Fruit fly (Drosophila melanogaster) whole organism, prepupa: ENCODE measurements around the gene MED22.

Source experiments
- Blimp-1 ChIP-seq: fragments of 200-800 bp; sonication (Bioruptor generic); optimal IDR thresholded peaks from 3 replicates; lab custom pipeline; 2017; ENCODE audit warnings: missing biosample characterization, missing genetic modification characterization, mild to moderate bottlenecking, moderate library complexity, missing genetic modification reagents
- CG10631 ChIP-seq: fragments of 200-800 bp; sonication (Bioruptor generic); optimal IDR thresholded peaks from 2 replicates; lab custom pipeline; 2016; ENCODE audit warnings: missing biosample characterization, missing genetic modification characterization
- CG11294 ChIP-seq: fragments of 200-800 bp; sonication (Bioruptor generic); IDR thresholded peaks from 2 replicates; pipeline ENCODE4 v1.3.6; 2022; ENCODE audit warnings: missing biosample characterization, missing genetic modification characterization
- CG11762 ChIP-seq: fragments of 200-800 bp; sonication (Bioruptor generic); optimal IDR thresholded peaks from 3 replicates; lab custom pipeline; 2016; ENCODE audit warnings: missing biosample characterization, missing genetic modification characterization; ENCODE audit not compliant: insufficient read depth
- CG11902 ChIP-seq: fragments of 200-800 bp; sonication (Bioruptor generic); optimal IDR thresholded peaks from 3 replicates; lab custom pipeline; 2016; ENCODE audit warnings: missing biosample characterization, missing genetic modification characterization
- CG1621 ChIP-seq: fragments of 200-800 bp; sonication (Bioruptor generic); optimal IDR thresholded peaks from 3 replicates; lab custom pipeline; 2018; ENCODE audit warnings: missing biosample characterization, mild to moderate bottlenecking, missing genetic modification characterization
- CG16779 ChIP-seq: fragments of 200-800 bp; sonication (Bioruptor generic); optimal IDR thresholded peaks from 3 replicates; lab custom pipeline; 2017; ENCODE audit warnings: missing biosample characterization, mild to moderate bottlenecking, missing genetic modification characterization
- CG31627 ChIP-seq: fragments of 200-800 bp; sonication (Bioruptor generic); optimal IDR thresholded peaks from 3 replicates; lab custom pipeline; 2016; ENCODE audit warnings: missing biosample characterization, missing genetic modification characterization
- CG4318 ChIP-seq: fragments of 200-800 bp; sonication (Bioruptor generic); optimal IDR thresholded peaks from 3 replicates; lab custom pipeline; 2017; ENCODE audit warnings: missing biosample characterization, mild to moderate bottlenecking, missing genetic modification characterization
- CG6276 ChIP-seq: fragments of 200-800 bp; sonication (Bioruptor generic); optimal IDR thresholded peaks from 2 replicates; lab custom pipeline; 2017; ENCODE audit warnings: missing biosample characterization, mild to moderate bottlenecking, missing genetic modification characterization
- CG6792 ChIP-seq: fragments of 200-800 bp; sonication (Bioruptor generic); optimal IDR thresholded peaks from 3 replicates; lab custom pipeline; 2016; ENCODE audit warnings: missing biosample characterization, missing genetic modification characterization
- CG6808 ChIP-seq: fragments of 200-800 bp; sonication (Bioruptor generic); optimal IDR thresholded peaks from 3 replicates; lab custom pipeline; 2017; ENCODE audit warnings: missing biosample characterization, missing genetic modification characterization, mild to moderate bottlenecking, moderate library complexity, missing genetic modification reagents
- CG6854 ChIP-seq: fragments of 200-800 bp; sonication (Bioruptor generic); optimal IDR thresholded peaks from 2 replicates; lab custom pipeline; 2017; ENCODE audit warnings: missing biosample characterization, mild to moderate bottlenecking, missing genetic modification characterization
- CG8119 ChIP-seq: fragments of 200-800 bp; sonication (Bioruptor generic); IDR thresholded peaks from 3 replicates; pipeline ENCODE4 v1.3.6; 2022; ENCODE audit warnings: missing biosample characterization, missing genetic modification characterization
- CG8319 ChIP-seq: fragments of 200-800 bp; sonication (Bioruptor generic); optimal IDR thresholded peaks from 3 replicates; lab custom pipeline; 2016; ENCODE audit warnings: missing biosample characterization, missing genetic modification characterization
- CG8632 ChIP-seq: fragments of 200-800 bp; sonication (Bioruptor generic); optimal IDR thresholded peaks from 3 replicates; lab custom pipeline; 2016; ENCODE audit warnings: missing biosample characterization, missing genetic modification characterization
- Eip93F ChIP-seq: fragments of 200-800 bp; sonication (Bioruptor generic); optimal IDR thresholded peaks from 2 replicates; lab custom pipeline; 2016; ENCODE audit warnings: missing biosample characterization, mild to moderate bottlenecking, missing genetic modification characterization
- Ets21C ChIP-seq: fragments of 200-800 bp; sonication (Bioruptor generic); optimal IDR thresholded peaks from 3 replicates; lab custom pipeline; 2016; ENCODE audit warnings: missing biosample characterization, missing genetic modification characterization
- Ets96B ChIP-seq: fragments of 200-800 bp; optimal IDR thresholded peaks from 2 replicates; lab custom pipeline; 2019; ENCODE audit warnings: missing biosample characterization, mild to moderate bottlenecking, missing genetic modification characterization, moderate library complexity
- Gug ChIP-seq: fragments of 200-800 bp; sonication (Bioruptor generic); IDR thresholded peaks from 2 replicates; pipeline ENCODE4 v1.3.6; 2022; ENCODE audit warnings: missing biosample characterization, missing genetic modification characterization
- Hr38 ChIP-seq: sonication (Bioruptor generic); optimal IDR thresholded peaks from 2 replicates; lab custom pipeline; 2016; ENCODE audit warnings: missing biosample characterization, missing genetic modification characterization
- Hr39 ChIP-seq: fragments of 200-800 bp; sonication (Bioruptor generic); optimal IDR thresholded peaks from 2 replicates; lab custom pipeline; 2016; ENCODE audit warnings: missing biosample characterization, missing genetic modification characterization
- Hr4 ChIP-seq: fragments of 200-800 bp; sonication (Bioruptor generic); optimal IDR thresholded peaks from 3 replicates; lab custom pipeline; 2016; ENCODE audit warnings: missing biosample characterization, missing genetic modification characterization
- Lpt ChIP-seq: fragments of 200-800 bp; sonication (Bioruptor generic); optimal IDR thresholded peaks from 3 replicates; lab custom pipeline; 2016; ENCODE audit warnings: missing biosample characterization, missing genetic modification characterization
- Smox ChIP-seq: fragments of 200-800 bp; sonication (Bioruptor generic); optimal IDR thresholded peaks from 3 replicates; lab custom pipeline; 2016; ENCODE audit warnings: missing biosample characterization, missing genetic modification characterization
- Sox102F ChIP-seq: fragments of 200-800 bp; sonication (Bioruptor generic); optimal IDR thresholded peaks from 2 replicates; lab custom pipeline; 2016; ENCODE audit warnings: missing biosample characterization, mild to moderate bottlenecking, missing genetic modification characterization
- Sox14 ChIP-seq: fragments of 200-800 bp; sonication (Bioruptor generic); optimal IDR thresholded peaks from 3 replicates; lab custom pipeline; 2016; ENCODE audit warnings: missing biosample characterization, missing genetic modification characterization
- Sox15 ChIP-seq: fragments of 200-800 bp; sonication (Bioruptor generic); optimal IDR thresholded peaks from 3 replicates; lab custom pipeline; 2016; ENCODE audit warnings: missing biosample characterization, missing genetic modification characterization
- achi ChIP-seq: fragments of 200-800 bp; sonication (Bioruptor generic); optimal IDR thresholded peaks from 3 replicates; lab custom pipeline; 2016; ENCODE audit warnings: missing biosample characterization, missing genetic modification characterization
- cyc ChIP-seq: fragments of 200-800 bp; sonication (Bioruptor generic); optimal IDR thresholded peaks from 3 replicates; lab custom pipeline; 2016; ENCODE audit warnings: missing biosample characterization, missing genetic modification characterization
- dsx ChIP-seq: fragments of 200-800 bp; optimal IDR thresholded peaks from 3 replicates; lab custom pipeline; 2019; ENCODE audit warnings: missing biosample characterization, mild to moderate bottlenecking, missing genetic modification characterization, moderate library complexity; ENCODE audit not compliant: poor library complexity, severe bottlenecking
- eg ChIP-seq: fragments of 200-800 bp; sonication (Bioruptor generic); IDR thresholded peaks from 3 replicates; pipeline ENCODE4 v1.3.6; 2022; ENCODE audit warnings: missing biosample characterization, missing genetic modification characterization
- fd85E ChIP-seq: fragments of 200-800 bp; sonication (Bioruptor generic); optimal IDR thresholded peaks from 3 replicates; lab custom pipeline; 2016; ENCODE audit warnings: missing biosample characterization, missing genetic modification characterization
- fkh ChIP-seq: fragments of 200-800 bp; sonication (Bioruptor generic); optimal IDR thresholded peaks from 3 replicates; lab custom pipeline; 2017; ENCODE audit warnings: missing biosample characterization, mild to moderate bottlenecking, missing genetic modification characterization, moderate library complexity
- net ChIP-seq: fragments of 200-800 bp; sonication (Bioruptor generic); optimal IDR thresholded peaks from 3 replicates; lab custom pipeline; 2016; ENCODE audit warnings: missing biosample characterization, missing genetic modification characterization
- salr ChIP-seq, 2 experiments: fragments of 200-800 bp; sonication (Bioruptor generic); optimal IDR thresholded peaks; 3 replicates each; lab custom pipeline; 2016 to 2018; ENCODE audit warnings: missing biosample characterization in 2 of 2, missing genetic modification characterization in 2 of 2, mild to moderate bottlenecking in 1 of 2
- spab ChIP-seq: fragments of 200-800 bp; sonication (Bioruptor generic); optimal IDR thresholded peaks from 2 replicates; lab custom pipeline; 2017; ENCODE audit warnings: missing biosample characterization, mild to moderate bottlenecking, missing genetic modification characterization, missing genetic modification reagents
- ss ChIP-seq, 2 experiments: fragments of 200-800 bp; sonication (Bioruptor generic); optimal IDR thresholded peaks; 2 replicates in 1 of 2; 3 replicates in 1 of 2; lab custom pipeline; 2017 to 2018; ENCODE audit warnings: mild to moderate bottlenecking in 2 of 2, missing biosample characterization in 2 of 2, missing genetic modification characterization in 2 of 2, moderate library complexity in 1 of 2
- svp ChIP-seq: fragments of 200-800 bp; sonication (Bioruptor generic); peaks from one replicate; lab custom pipeline; 2016; ENCODE audit warnings: missing biosample characterization, missing genetic modification characterization
- topi ChIP-seq: fragments of 200-800 bp; sonication (Bioruptor generic); optimal IDR thresholded peaks from 3 replicates; lab custom pipeline; 2016; ENCODE audit warnings: missing biosample characterization, missing genetic modification characterization
- vri ChIP-seq: fragments of 200-800 bp; sonication (Bioruptor generic); optimal IDR thresholded peaks from 3 replicates; lab custom pipeline; 2016; ENCODE audit warnings: missing biosample characterization, mild to moderate bottlenecking, missing genetic modification characterization

MED22 gene

DNA sequence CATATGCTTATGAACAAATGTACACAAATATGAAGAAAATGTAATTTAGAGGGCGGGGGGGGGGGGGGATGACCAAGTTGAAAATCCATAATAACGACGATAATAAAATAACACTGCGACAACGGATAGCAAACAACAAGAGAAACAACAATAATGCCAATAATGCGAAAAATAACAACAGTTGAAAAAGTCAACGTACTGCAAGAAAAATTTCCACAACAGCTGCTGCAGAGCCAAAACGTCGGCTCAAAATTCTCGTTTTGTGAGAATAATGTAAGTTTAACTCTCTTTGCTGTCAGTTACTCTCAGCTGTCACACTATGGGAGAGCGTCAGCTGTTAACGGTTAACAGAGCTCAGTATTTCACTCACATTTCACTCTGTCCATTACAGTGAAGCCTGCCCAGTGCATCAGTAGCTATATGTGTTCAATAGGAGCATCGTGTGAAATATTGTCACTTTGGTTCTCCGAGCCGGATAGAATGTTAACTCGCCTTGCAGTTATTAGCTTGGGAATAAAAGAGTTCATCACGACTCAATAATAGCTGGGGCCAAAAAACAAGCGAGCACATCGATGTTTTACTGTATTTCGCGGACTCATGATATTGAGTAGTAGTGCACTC is 27.1 kb upstream of the MED22 start (continued):
- TF ChIP-seq Blimp-1 (GFP tag; lab: Kevin White, UChicago) (peak; percentile 66), achi (GFP tag; lab: Kevin White, UChicago) (peak; percentile 91), vri (GFP tag; lab: Kevin White, UChicago) (peak; percentile 84), CG8319 (GFP tag; lab: Kevin White, UChicago) (peak; percentile 88), CG6276 (peak; percentile 92), CG11294 (GFP tag; lab: Robert Waterston, UW) (peak; percentile 89), svp (GFP tag; lab: Kevin White, UChicago) (peak; percentile 95), CG8119 (GFP tag; lab: Robert Waterston, UW) (peak; percentile 92), eg (GFP tag; lab: Robert Waterston, UW) (peak; percentile 96), salr (GFP tag; optimal IDR thresholded peaks at IDR 0.05; lab: Kevin White, UChicago) (peak; percentile 70 to 88), CG6792 (peak; percentile 93), spab (GFP tag; lab: Kevin White, UChicago) (peak; percentile 83), Sox14 (peak; percentile 95), Sox102F (GFP tag; lab: Kevin White, UChicago) (peak; percentile 95), fd85E (GFP tag; lab: Kevin White, UChicago) (peak; percentile 75), Sox15 (peak; percentile 91), Smox (GFP tag; lab: Kevin White, UChicago) (peak; percentile 92), CG8632 (peak; percentile 88), CG10631 (peak; percentile 89), CG31627 (GFP tag; lab: Kevin White, UChicago) (peak; percentile 95), CG6854 (GFP tag; lab: Kevin White, UChicago) (peak; percentile 71), Hr4 (GFP tag; lab: Kevin White, UChicago) (peak; percentile 95), CG11762 (peak; percentile 87), net (GFP tag; lab: Kevin White, UChicago) (peak; percentile 90), Eip93F (GFP tag; lab: Kevin White, UChicago) (peak; percentile 68), CG1621 (tag; lab: Kevin White, UChicago) (peak; percentile 91), Ets21C (GFP tag; lab: Kevin White, UChicago) (peak; percentile 91), cyc (GFP tag; lab: Kevin White, UChicago) (peak; percentile 95), topi (peak; percentile 95), Gug (GFP tag; lab: Robert Waterston, UW) (peak; percentile 92), dsx (GFP tag; lab: Kevin White, UChicago) (peak; percentile 85), Ets96B (tag; lab: Kevin White, UChicago) (peak; percentile 89), ss (GFP tag; optimal IDR thresholded peaks at IDR 0.05; lab: Kevin White, UChicago) (peak; percentile 79 to 91), CG16779 (tag; lab: Kevin White, UChicago) (peak; percentile 82), Hr38 (no peak), Hr39 (GFP tag; lab: Kevin White, UChicago) (peak; percentile 95), Lpt (GFP tag; lab: Kevin White, UChicago) (peak; percentile 91), CG11902 (GFP tag; lab: Kevin White, UChicago) (peak; percentile 91), CG6808 (GFP tag; lab: Kevin White, UChicago) (peak; percentile 83)

DNA sequence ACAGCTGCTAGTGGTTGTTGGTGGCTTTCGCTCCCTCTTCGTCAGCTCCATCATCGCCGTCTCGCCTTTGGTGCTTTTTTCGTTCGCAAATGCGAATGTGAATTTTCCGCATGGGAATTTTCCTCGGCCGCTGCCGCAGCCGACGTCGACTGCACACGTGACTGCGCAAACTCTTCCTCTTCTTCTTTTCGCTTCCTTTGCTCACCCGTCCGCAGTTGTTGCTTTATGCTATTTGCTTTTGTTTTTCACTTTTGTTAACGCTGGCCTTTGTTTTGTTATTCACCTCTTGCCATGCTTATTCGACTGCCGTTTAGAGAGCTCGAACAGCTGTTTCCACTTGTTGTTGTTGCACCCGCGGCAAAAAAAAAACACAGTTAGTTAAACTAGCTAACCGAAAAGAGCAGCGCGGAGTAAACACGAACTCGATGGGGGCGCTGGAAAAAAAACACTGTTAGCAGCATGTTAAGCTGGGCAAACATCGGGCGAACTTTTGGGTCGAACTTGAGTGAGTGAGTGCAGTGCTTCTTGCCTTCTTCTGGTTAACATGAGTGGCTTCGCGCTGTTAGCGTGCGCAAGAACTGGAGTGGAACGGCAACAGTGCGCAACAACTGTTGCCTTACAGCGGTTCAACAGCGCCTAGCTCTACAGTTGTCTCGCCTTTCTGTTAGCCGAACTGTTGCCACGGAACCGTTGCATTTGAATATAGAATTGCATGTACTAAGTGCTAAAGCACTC is 19.0 kb upstream of the MED22 start:
- TF ChIP-seq fkh (GFP tag; lab: Kevin White, UChicago) (no peak), CG4318 (no peak), ss (GFP tag; optimal IDR thresholded peaks at IDR 0.05; lab: Kevin White, UChicago) (peak in 1 of 2 experiments; percentile 47), Hr4 (GFP tag; lab: Kevin White, UChicago) (no peak)
